Fruit fly (Drosophila melanogaster): Measurements from ENCODE around the gene Golgin104.

Gene Golgin104

DNA sequence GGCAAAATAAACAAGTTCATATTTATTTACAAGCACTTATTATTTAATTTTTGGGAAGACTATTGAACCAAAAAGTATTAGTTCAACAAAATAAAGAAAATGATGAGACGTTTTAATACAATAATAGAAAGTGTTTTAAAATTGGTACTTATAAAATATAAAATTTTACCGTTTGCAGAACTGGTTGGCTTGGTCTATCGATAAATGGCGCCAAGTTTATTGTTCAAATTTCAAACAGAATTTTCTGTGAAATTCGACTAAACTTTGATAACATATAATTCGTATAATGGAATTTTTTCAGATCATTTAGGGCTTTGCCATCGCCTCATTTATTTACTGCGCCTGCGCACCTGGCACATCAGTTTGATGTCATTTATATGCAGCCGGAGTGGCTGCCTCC lies 39.0 kb upstream of the Golgin104 start (continued):
- TF ChIP-seq Mes4 (GFP tag; optimal IDR thresholded peaks at IDR 0.05), result no peak
- no peak for TF ChIP-seq zen (tag; optimal IDR thresholded peaks at IDR 0.05)
- TF ChIP-seq so (GFP tag; IDR thresholded peaks at IDR 0.05), result no peak
- TF ChIP-seq Dll (GFP tag; IDR thresholded peaks at IDR 0.05; ENCODE audit: partially characterized antibody), result 0 out of 4 replicates have a peak, but pooled peaks have one; percentile 35
- TF ChIP-seq prd (optimal IDR thresholded peaks at IDR 0.05), result no peak
- no peak for TF ChIP-seq prd (GFP tag; IDR thresholded peaks at IDR 0.05)
- no peak for TF ChIP-seq CG1529 (GFP tag; optimal IDR thresholded peaks at IDR 0.05)
- TF ChIP-seq hbn (GFP tag; IDR thresholded peaks at IDR 0.05; ENCODE audit: partially characterized antibody), result 0 out of 2 replicates have a peak, but pooled peaks have one; percentile 16
- no peak for TF ChIP-seq psq (GFP tag; optimal IDR thresholded peaks at IDR 0.05)
- no peak; the same call in 1 of the 2 replicates for TF ChIP-seq sna (GFP tag; IDR thresholded peaks at IDR 0.05; ENCODE audit: partially characterized antibody)
- TF ChIP-seq dmrt99B (tag; optimal IDR thresholded peaks at IDR 0.05), result no peak
- no peak for TF ChIP-seq D (optimal IDR thresholded peaks at IDR 0.05)
- TF ChIP-seq D (GFP tag; optimal IDR thresholded peaks at IDR 0.05), result no peak
- peak; percentile 23; the same call in 1 of the 3 replicates for TF ChIP-seq CG14860 (GFP tag; IDR thresholded peaks at IDR 0.05; ENCODE audit: partially characterized antibody)
- no peak for TF ChIP-seq CG7963 (GFP tag; IDR thresholded peaks at IDR 0.05; ENCODE audit: partially characterized antibody)
- TF ChIP-seq Ptx1 (GFP tag; IDR thresholded peaks at IDR 0.05), result no peak
- peak; percentile 36 for TF ChIP-seq Med (GFP tag)
- TF ChIP-seq CG6854 (GFP tag; optimal IDR thresholded peaks at IDR 0.05), result no peak
- TF ChIP-seq CG4328 (GFP tag; optimal IDR thresholded peaks at IDR 0.05), result no peak
- TF ChIP-seq grau (tag; optimal IDR thresholded peaks at IDR 0.05), result no peak
- peak; percentile 57 for TF ChIP-seq Dref (GFP tag; IDR thresholded peaks at IDR 0.05)
- no peak for TF ChIP-seq CG10979 (tag; optimal IDR thresholded peaks at IDR 0.05)
- TF ChIP-seq usp (GFP tag; optimal IDR thresholded peaks at IDR 0.05), result no peak
- TF ChIP-seq sima (GFP tag; optimal IDR thresholded peaks at IDR 0.05), result no peak
- peak; percentile 21 for TF ChIP-seq CG14710 (tag; optimal IDR thresholded peaks at IDR 0.05)
- peak; percentile 11 for TF ChIP-seq Blimp-1 (GFP tag; optimal IDR thresholded peaks at IDR 0.05)
- no peak for TF ChIP-seq CG17829 (tag; optimal IDR thresholded peaks at IDR 0.05)
- TF ChIP-seq CG14965 (GFP tag; optimal IDR thresholded peaks at IDR 0.05; ENCODE audit: borderline replicate concordance), result no peak
- peak; percentile 98 for TF ChIP-seq stwl (tag; optimal IDR thresholded peaks at IDR 0.05)
- TF ChIP-seq amos (GFP tag; IDR thresholded peaks at IDR 0.05; ENCODE audit: partially characterized antibody), result no peak
- TF ChIP-seq pzg (GFP tag; optimal IDR thresholded peaks at IDR 0.05), result peak; percentile 9
- TF ChIP-seq schlank (tag; optimal IDR thresholded peaks at IDR 0.05), result no peak
- no peak for TF ChIP-seq exex (tag; optimal IDR thresholded peaks at IDR 0.05)
- TF ChIP-seq CG4707 (GFP tag; optimal IDR thresholded peaks at IDR 0.05), result no peak
- TF ChIP-seq CG7928 (GFP tag; optimal IDR thresholded peaks at IDR 0.05), result no peak
- TF ChIP-seq Awh (GFP tag; IDR thresholded peaks at IDR 0.05), result no peak
- no peak for TF ChIP-seq CG12744 (GFP tag; optimal IDR thresholded peaks at IDR 0.05)
- no peak for TF ChIP-seq sqz (GFP tag; optimal IDR thresholded peaks at IDR 0.05)
- no peak for TF ChIP-seq Drgx (GFP tag; IDR thresholded peaks at IDR 0.05)
- no peak for TF ChIP-seq Pdp1 (GFP tag; optimal IDR thresholded peaks at IDR 0.05)
- no peak for TF ChIP-seq CG6272 (GFP tag; IDR thresholded peaks at IDR 0.05)
- TF ChIP-seq gem (tag; optimal IDR thresholded peaks at IDR 0.05), result peak; percentile 4
- TF ChIP-seq Myb (GFP tag; optimal IDR thresholded peaks at IDR 0.05), result no peak
- no peak for TF ChIP-seq CG12299 (tag; optimal IDR thresholded peaks at IDR 0.05)
- no peak for TF ChIP-seq CG17361 (GFP tag; IDR thresholded peaks at IDR 0.05)
- no peak for TF ChIP-seq Deaf1 (tag; optimal IDR thresholded peaks at IDR 0.05)
- no peak for TF ChIP-seq nmo (GFP tag; optimal IDR thresholded peaks at IDR 0.05)
- TF ChIP-seq Dp (GFP tag; optimal IDR thresholded peaks at IDR 0.05), result peak; percentile 86
- TF ChIP-seq scrt (GFP tag; optimal IDR thresholded peaks at IDR 0.05), result no peak
- TF ChIP-seq CHES-1-like (GFP tag; optimal IDR thresholded peaks at IDR 0.05), result no peak
- no peak for TF ChIP-seq CG2199 (GFP tag; IDR thresholded peaks at IDR 0.05)
